Worm (Caenorhabditis elegans) whole organism, L4 larva: ENCODE measurements around the gene C01G12.7.

ENCODE experiments used
- F44E2.7 ChIP-seq: fragments of 200-800 bp; sonication (Bioruptor generic); IDR thresholded peaks from 2 replicates; pipeline ENCODE4 v2.1.2; 2022; ENCODE audit warnings: missing genetic modification characterization, missing compliant biosample characterization
- T20F7.1 ChIP-seq: fragments of 200-800 bp; sonication (Bioruptor generic); optimal IDR thresholded peaks from 2 replicates; lab custom pipeline; 2018; ENCODE audit warnings: mild to moderate bottlenecking, missing genetic modification characterization, missing compliant biosample characterization
- T26A8.4 ChIP-seq: fragments of 200-800 bp; sonication (Bioruptor generic); IDR thresholded peaks from 2 replicates; pipeline ENCODE4 v1.3.6; 2022; ENCODE audit warnings: missing genetic modification characterization, missing compliant biosample characterization
- ZK337.2 ChIP-seq: fragments of 200-800 bp; sonication (Bioruptor generic); IDR thresholded peaks from 2 replicates; pipeline ENCODE4 v1.3.6; 2022; ENCODE audit warnings: missing genetic modification reagents, missing genetic modification characterization, missing compliant biosample characterization
- aha-1 ChIP-seq: fragments of 150-350 bp; peaks from one replicate; lab custom pipeline; 2014; ENCODE audit warnings: missing biosample characterization, missing genetic modification characterization
- ama-1 ChIP-seq: fragments of 150-350 bp; optimal IDR thresholded peaks from 2 replicates; lab custom pipeline; 2014; ENCODE audit warnings: inconsistent platforms, mixed read lengths
- attf-4 ChIP-seq: sonication (generic microtip); optimal IDR thresholded peaks from 3 replicates; lab custom pipeline; 2017; ENCODE audit warnings: missing biosample characterization, missing genetic modification characterization
- ceh-28 ChIP-seq: fragments of 150-350 bp; optimal IDR thresholded peaks from 2 replicates; lab custom pipeline; 2014; ENCODE audit warnings: missing biosample characterization, missing genetic modification reagents, missing genetic modification characterization
- ctbp-1 ChIP-seq: fragments of 200-800 bp; sonication (Bioruptor generic); IDR thresholded peaks from 2 replicates; pipeline ENCODE4 v1.3.6; 2022; ENCODE audit warnings: missing genetic modification reagents, missing genetic modification characterization, missing compliant biosample characterization
- daf-12 ChIP-seq: fragments of 150-350 bp; optimal IDR thresholded peaks from 2 replicates; lab custom pipeline; 2014; ENCODE audit warnings: missing biosample characterization, missing genetic modification reagents, missing genetic modification characterization
- daf-16 ChIP-seq, 3 experiments: sonication (generic microtip); optimal IDR thresholded peaks; 2 replicates each; lab custom pipeline; 2016 to 2017; ENCODE audit warnings: missing genetic modification characterization in 3 of 3, missing genetic modification reagents in 3 of 3, mild to moderate bottlenecking in 2 of 3, missing compliant biosample characterization in 2 of 3, missing biosample characterization in 1 of 3, moderate library complexity in 1 of 3
- dmd-9 ChIP-seq: fragments of 200-800 bp; sonication (Bioruptor generic); IDR thresholded peaks from 2 replicates; pipeline ENCODE4 v1.3.6; 2022; ENCODE audit warnings: missing genetic modification reagents, missing genetic modification characterization, missing compliant biosample characterization
- egl-27 ChIP-seq: sonication (generic microtip); optimal IDR thresholded peaks from 3 replicates; lab custom pipeline; 2017; ENCODE audit warnings: missing biosample characterization, missing genetic modification reagents, missing genetic modification characterization
- hlh-30 ChIP-seq: sonication (generic microtip); optimal IDR thresholded peaks from 2 replicates; lab custom pipeline; 2017; ENCODE audit warnings: antibody characterized with exemption, mild to moderate bottlenecking, missing genetic modification characterization, missing compliant biosample characterization; ENCODE audit not compliant: insufficient read depth
- lim-7 ChIP-seq: fragments of 200-800 bp; sonication (Bioruptor generic); IDR thresholded peaks from 2 replicates; pipeline ENCODE4 v1.3.6; 2022; ENCODE audit warnings: missing genetic modification characterization, missing compliant biosample characterization
- lin-29 ChIP-seq: fragments of 200-800 bp; sonication (Bioruptor generic); IDR thresholded peaks from 2 replicates; pipeline ENCODE4 v1.3.6; 2022; ENCODE audit warnings: missing genetic modification reagents, missing genetic modification characterization, missing compliant biosample characterization
- lin-38 ChIP-seq: fragments of 200-800 bp; sonication (Bioruptor generic); IDR thresholded peaks from 2 replicates; pipeline ENCODE4 v1.3.6; 2022; ENCODE audit warnings: missing genetic modification reagents, missing genetic modification characterization, missing compliant biosample characterization
- lin-39 ChIP-seq: fragments of 150-350 bp; optimal IDR thresholded peaks from 2 replicates; lab custom pipeline; 2014; ENCODE audit warnings: missing biosample characterization, missing genetic modification reagents, missing genetic modification characterization
- madf-5 ChIP-seq, 2 experiments: fragments of 200-800 bp; sonication (Bioruptor generic); IDR thresholded peaks; 2 replicates each; pipeline ENCODE4 v1.3.6; 2022; ENCODE audit warnings: missing compliant biosample characterization in 2 of 2, missing genetic modification characterization in 2 of 2
- mxl-2 ChIP-seq: fragments of 200-800 bp; sonication (Bioruptor generic); conservative IDR thresholded peaks from 2 replicates; pipeline ENCODE4 v1.3.6; 2022; ENCODE audit warnings: missing genetic modification reagents, missing genetic modification characterization, missing compliant biosample characterization
- mxl-3 ChIP-seq: fragments of 200-800 bp; sonication (Bioruptor generic); optimal IDR thresholded peaks from 2 replicates; lab custom pipeline; 2018; ENCODE audit warnings: mild to moderate bottlenecking, missing genetic modification characterization, missing compliant biosample characterization
- nhr-10 ChIP-seq: fragments of 150-350 bp; optimal IDR thresholded peaks from 2 replicates; lab custom pipeline; 2014; ENCODE audit warnings: missing biosample characterization, missing genetic modification characterization
- nhr-11 ChIP-seq: fragments of 150-350 bp; optimal IDR thresholded peaks from 2 replicates; lab custom pipeline; 2014; ENCODE audit warnings: missing biosample characterization, missing genetic modification characterization
- nhr-28 ChIP-seq: fragments of 150-350 bp; optimal IDR thresholded peaks from 2 replicates; lab custom pipeline; 2014; ENCODE audit warnings: missing biosample characterization, missing genetic modification characterization
- nhr-41 ChIP-seq: fragments of 200-800 bp; sonication (Bioruptor generic); IDR thresholded peaks from 2 replicates; pipeline ENCODE4 v1.3.6; 2022; ENCODE audit warnings: missing genetic modification reagents, missing genetic modification characterization, missing compliant biosample characterization
- snpc-4 ChIP-seq: fragments of 150-350 bp; optimal IDR thresholded peaks from 2 replicates; lab custom pipeline; 2014; ENCODE audit warnings: missing biosample characterization, missing genetic modification characterization
- spr-1 ChIP-seq: sonication (generic microtip); optimal IDR thresholded peaks from 2 replicates; lab custom pipeline; 2016; ENCODE audit warnings: mild to moderate bottlenecking, missing genetic modification characterization, missing compliant biosample characterization
- unc-62 ChIP-seq, 3 experiments: fragments of 150-350 bp in 1 of 3; sonication (generic microtip); optimal IDR thresholded peaks in 2 of 3; peaks in 1 of 3; 1 replicate in 1 of 3; 2 replicates in 2 of 3; lab custom pipeline; 2014 to 2017; ENCODE audit warnings: missing biosample characterization in 3 of 3, missing genetic modification characterization in 3 of 3, missing genetic modification reagents in 3 of 3, missing genotype in 1 of 3
- zfp-2 ChIP-seq: sonication (generic microtip); optimal IDR thresholded peaks from 2 replicates; lab custom pipeline; 2016; ENCODE audit warnings: mild to moderate bottlenecking, missing genetic modification characterization, missing compliant biosample characterization
- ztf-7 ChIP-seq: fragments of 150-350 bp; optimal IDR thresholded peaks from 2 replicates; lab custom pipeline; 2014; ENCODE audit warnings: missing biosample characterization, missing genetic modification characterization

The C01G12.7 gene

DNA sequence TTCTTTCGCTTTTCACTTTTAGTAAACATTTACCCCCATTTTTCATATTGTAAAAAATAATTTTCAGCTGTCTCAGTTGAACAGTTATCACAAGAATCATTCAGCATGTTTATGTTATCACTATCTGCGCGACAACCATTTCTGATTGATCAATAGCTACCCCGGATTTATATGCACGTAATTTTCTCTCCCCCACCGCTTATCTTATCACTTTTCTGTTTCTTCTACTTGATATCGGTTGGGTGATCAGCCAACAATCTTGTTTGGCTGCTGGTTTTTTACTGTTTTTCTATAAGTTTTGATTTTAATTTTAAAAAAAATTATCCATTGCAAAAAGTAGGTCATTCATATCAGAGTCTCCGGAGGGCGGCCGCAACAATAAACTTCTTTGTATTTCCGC, 6.1 kb upstream of the C01G12.7 start:
- TF ChIP-seq ZK337.2 (GFP tag; lab: Robert Waterston, UW) (no peak), nhr-28 (tag; lab: Kevin White, UChicago) (peak; percentile 3), daf-16 (GFP tag; optimal IDR thresholded peaks at IDR 0.05; lab: Kevin White, UChicago) (no peak), daf-16 (tag; optimal IDR thresholded peaks at IDR 0.05; lab: Kevin White, UChicago) (peak; percentile 48), aha-1 (tag; lab: Kevin White, UChicago) (peak; percentile 45)

DNA sequence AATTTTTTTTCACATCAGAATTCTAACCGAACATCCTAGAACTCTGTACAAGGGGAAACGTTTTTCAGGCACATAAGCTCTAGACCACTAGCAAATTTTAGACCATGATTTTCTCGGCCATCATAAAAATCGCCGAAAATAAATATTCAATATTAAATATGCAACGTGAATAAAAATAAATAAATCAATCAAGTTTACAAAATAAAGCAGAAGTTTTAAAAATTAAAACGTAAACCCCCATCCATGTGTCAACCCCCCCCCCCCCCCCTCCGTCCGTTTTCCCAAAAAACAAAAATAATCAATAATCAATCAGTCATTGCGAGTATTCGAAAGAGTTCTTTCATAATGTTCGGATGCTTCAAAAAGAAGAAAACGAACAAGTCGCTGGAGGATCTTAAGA, 1.6 kb upstream of the C01G12.7 start, which contains the start of gene catp-4:
TSS of gene catp-4 (plus strand) at position 301 of the 400 bp plus-strand sequence.
- TF ChIP-seq dmd-9 (GFP tag; lab: Robert Waterston, UW) = no peak
- TF ChIP-seq ZK337.2 (GFP tag; lab: Robert Waterston, UW) = no peak
- no peak for TF ChIP-seq nhr-41 (GFP tag; lab: Robert Waterston, UW)
- no peak for TF ChIP-seq T20F7.1 (GFP tag; lab: Kevin White, UChicago)
- no peak for TF ChIP-seq snpc-4 (tag; lab: Kevin White, UChicago)
- no peak for TF ChIP-seq daf-16 (GFP tag; optimal IDR thresholded peaks at IDR 0.05; lab: Kevin White, UChicago)
- TF ChIP-seq daf-16 (tag; optimal IDR thresholded peaks at IDR 0.05; lab: Kevin White, UChicago) = no peak
- no peak for TF ChIP-seq T26A8.4 (GFP tag; lab: Robert Waterston, UW)
- no peak for TF ChIP-seq daf-12 (tag; lab: Kevin White, UChicago)
- no peak for TF ChIP-seq ctbp-1 (GFP tag; lab: Robert Waterston, UW)

DNA sequence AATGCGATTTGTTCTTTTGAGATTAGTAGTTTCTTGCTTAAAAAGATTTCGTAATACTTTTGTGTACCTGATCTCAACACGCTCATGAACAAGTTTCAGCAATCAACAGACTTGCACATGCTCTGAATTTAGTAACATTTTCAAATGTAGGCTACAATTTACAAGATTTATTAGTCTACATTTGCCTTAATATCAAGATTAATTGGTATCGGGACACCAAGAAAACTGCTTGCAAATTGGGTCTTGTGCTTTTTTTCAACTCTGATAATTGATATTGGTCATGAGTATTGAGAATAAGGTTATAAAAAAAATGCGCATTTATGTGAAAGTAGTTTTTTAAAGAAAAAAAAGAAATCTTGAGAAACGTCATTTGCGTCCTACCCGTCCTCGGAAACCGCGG, 936 bp upstream of the C01G12.7 start:
- peak in 1 of 2 experiments; percentile 58 for TF ChIP-seq unc-62 (GFP tag; optimal IDR thresholded peaks at IDR 0.05 in 1 of 2; lab: Kevin White, UChicago)
- TF ChIP-seq unc-62 (tag; optimal IDR thresholded peaks at IDR 0.05; lab: Kevin White, UChicago) = no peak
- peak; percentile 67 for TF ChIP-seq aha-1 (tag; lab: Kevin White, UChicago)
- TF ChIP-seq ZK337.2 (GFP tag; lab: Robert Waterston, UW) = no peak
- no peak for TF ChIP-seq attf-4 (tag; lab: Kevin White, UChicago)
- TF ChIP-seq nhr-11 (tag; lab: Kevin White, UChicago) = peak; percentile 64
- TF ChIP-seq lim-7 (GFP tag; lab: Robert Waterston, UW) = no peak
- no peak for TF ChIP-seq ztf-7

DNA sequence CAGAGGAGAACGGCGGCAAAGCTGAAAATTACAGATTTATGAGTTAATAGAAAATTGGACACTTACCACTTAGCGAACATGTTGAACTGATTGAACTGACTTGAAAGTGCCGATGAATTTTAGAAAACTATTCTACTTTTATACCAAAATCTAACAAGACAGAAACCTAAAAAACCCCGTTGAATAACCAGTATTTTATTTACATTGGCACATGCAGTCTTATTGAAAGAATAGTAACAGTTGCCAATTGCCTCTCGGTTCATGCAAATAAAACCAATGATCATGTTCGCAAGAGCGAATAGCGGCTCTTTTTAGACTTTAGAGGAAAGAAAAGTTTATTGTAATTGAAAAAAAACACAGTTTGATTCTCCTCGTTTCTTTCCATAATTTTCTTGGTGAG, 3.5 kb downstream of the C01G12.7 start, which contains the start of gene nspb-10:
TSS of gene nspb-10 (minus strand) at position 101 of the 400 bp plus-strand sequence.
- TF ChIP-seq lin-39 (tag; lab: Kevin White, UChicago) (no peak), F44E2.7 (GFP tag; lab: Robert Waterston, UW) (no peak), madf-5 (GFP tag; IDR thresholded peaks at IDR 0.05; lab: Robert Waterston, UW) (no peak), nhr-10 (tag; lab: Kevin White, UChicago) (no peak), lin-38 (GFP tag; lab: Robert Waterston, UW) (no peak), egl-27 (tag; lab: Kevin White, UChicago) (no peak), ama-1 (lab: Kevin White, UChicago) (no peak), hlh-30 (tag; lab: Kevin White, UChicago) (no peak), spr-1 (no peak), zfp-2 (tag; lab: Kevin White, UChicago) (no peak)

DNA sequence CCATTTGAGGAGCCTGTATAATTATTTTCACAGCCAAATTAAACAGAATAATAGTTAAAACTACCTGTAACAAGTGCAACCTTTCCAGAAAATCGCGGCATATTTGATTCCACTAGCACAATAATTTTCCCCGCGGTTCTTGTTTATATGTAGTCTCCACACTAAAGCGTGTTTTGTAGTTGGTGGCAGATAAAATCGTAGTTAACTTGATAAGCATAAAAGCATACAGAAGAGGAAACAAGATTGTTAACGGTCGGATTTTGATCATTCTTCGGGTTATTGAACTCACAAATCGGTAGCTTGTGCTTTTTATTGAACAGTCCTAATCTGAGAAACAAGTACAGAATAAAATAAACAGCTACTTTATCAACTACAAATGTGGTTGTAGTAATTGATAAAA, 4.3 kb downstream of the C01G12.7 start, which contains the start of gene C01G12.5:
TSS of gene C01G12.5 (minus strand) at position 101 of the 400 bp plus-strand sequence.
- TF ChIP-seq nhr-28 (tag; lab: Kevin White, UChicago) = peak; percentile 24
- TF ChIP-seq aha-1 (tag; lab: Kevin White, UChicago) = peak; percentile 26
- TF ChIP-seq mxl-2 (GFP tag; lab: Robert Waterston, UW) = no peak
- no peak for TF ChIP-seq lin-39 (tag; lab: Kevin White, UChicago)

DNA sequence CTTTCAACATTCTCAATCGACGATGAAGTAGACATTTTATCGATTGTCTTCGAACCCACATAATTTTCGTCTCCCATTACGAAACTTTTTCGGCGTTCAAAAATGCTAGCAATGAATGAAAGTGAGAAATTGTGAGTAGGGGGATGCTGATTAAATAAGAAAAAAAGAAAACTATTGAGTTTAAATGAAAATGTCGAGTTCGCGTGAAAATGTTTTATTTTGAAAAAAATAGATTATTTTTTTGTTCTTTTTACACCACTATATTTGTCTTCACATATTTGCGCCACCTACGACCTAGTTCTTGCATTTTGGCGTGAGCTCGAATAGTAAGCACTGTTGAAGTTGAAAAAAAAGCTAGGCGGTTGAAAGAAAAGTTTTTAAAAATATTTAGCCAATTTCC, 9.5 kb downstream of the C01G12.7 start, which contains the start of gene C01G12.3:
TSS of gene C01G12.3 (minus strand) at position 101 of the 400 bp plus-strand sequence.
- TF ChIP-seq lin-29 (GFP tag; lab: Robert Waterston, UW) = no peak
- no peak for TF ChIP-seq ceh-28
- no peak for TF ChIP-seq aha-1 (tag; lab: Kevin White, UChicago)
- TF ChIP-seq mxl-3 (GFP tag; lab: Kevin White, UChicago) = no peak
- peak in 1 of 2 experiments; percentile 11 for TF ChIP-seq unc-62 (GFP tag; optimal IDR thresholded peaks at IDR 0.05 in 1 of 2; lab: Kevin White, UChicago)
- TF ChIP-seq unc-62 (tag; optimal IDR thresholded peaks at IDR 0.05; lab: Kevin White, UChicago) = no peak
- TF ChIP-seq T26A8.4 (GFP tag; lab: Robert Waterston, UW) = no peak
